Worm (Caenorhabditis elegans): ENCODE measurements around the gene act-2.

The act-2 gene

DNA sequence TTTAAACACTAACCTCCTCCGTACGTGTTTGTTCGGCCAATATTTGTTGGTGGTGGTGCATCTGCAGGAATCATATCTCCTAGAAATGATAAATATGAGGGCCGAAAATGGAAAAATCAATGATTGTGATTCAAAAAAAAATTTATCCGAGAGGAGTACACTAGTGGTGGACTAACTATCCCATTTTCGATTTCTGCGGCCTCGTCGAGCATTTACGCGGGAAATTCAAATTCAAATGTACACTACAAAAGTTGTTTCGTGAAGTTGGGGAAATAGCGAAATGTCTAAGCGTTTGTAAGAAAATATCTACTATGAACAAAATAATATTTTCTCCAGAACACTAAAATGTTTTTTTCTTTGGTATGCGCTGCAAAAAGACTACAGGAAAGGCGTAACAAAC is 48.6 kb downstream of the act-2 start:
- TF ChIP-seq lim-6 (tag; optimal IDR thresholded peaks at IDR 0.05), result peak; percentile 12
- no peak for TF ChIP-seq pat-9 (tag; optimal IDR thresholded peaks at IDR 0.05)
- TF ChIP-seq syd-9 (tag; optimal IDR thresholded peaks at IDR 0.05), result no peak
- TF ChIP-seq ceh-45 (GFP tag; IDR thresholded peaks at IDR 0.05), result no peak
- TF ChIP-seq ref-2 (tag; optimal IDR thresholded peaks at IDR 0.05), result peak; percentile 89
- no peak for TF ChIP-seq fkh-10 (GFP tag; optimal IDR thresholded peaks at IDR 0.05)
- peak; percentile 40 for TF ChIP-seq fax-1 (tag; optimal IDR thresholded peaks at IDR 0.05)
- no peak for TF ChIP-seq nhr-232 (tag; optimal IDR thresholded peaks at IDR 0.05)
- no peak for TF ChIP-seq pqm-1 (tag; optimal IDR thresholded peaks at IDR 0.05)
- TF ChIP-seq ceh-14 (tag; optimal IDR thresholded peaks at IDR 0.05), result peak; percentile 85
- TF ChIP-seq tbx-2 (tag; optimal IDR thresholded peaks at IDR 0.05), result peak; percentile 87
- peak; percentile 35 for TF ChIP-seq madf-2 (tag; optimal IDR thresholded peaks at IDR 0.05)
- TF ChIP-seq unc-86 (tag; optimal IDR thresholded peaks at IDR 0.05), result no peak
- peak; percentile 83 for TF ChIP-seq rnt-1 (tag; optimal IDR thresholded peaks at IDR 0.05)
- peak; percentile 13 for TF ChIP-seq nfya-1 (tag; optimal IDR thresholded peaks at IDR 0.05)
- TF ChIP-seq ceh-6 (GFP tag; optimal IDR thresholded peaks at IDR 0.05), result peak; percentile 39
- TF ChIP-seq sdc-2 (tag; optimal IDR thresholded peaks at IDR 0.05), result peak; percentile 8
- no peak for TF ChIP-seq T23F11.4 (GFP tag; optimal IDR thresholded peaks at IDR 0.05)
- no peak for TF ChIP-seq hlh-30 (tag; optimal IDR thresholded peaks at IDR 0.05; ENCODE audit: insufficient read depth)
- no peak for TF ChIP-seq unc-3 (GFP tag; conservative IDR thresholded peaks at IDR 0.05)
- TF ChIP-seq unc-3 (tag; optimal IDR thresholded peaks at IDR 0.05), result no peak
- no peak for TF ChIP-seq ama-1 (optimal IDR thresholded peaks at IDR 0.05)
- no peak for TF ChIP-seq ceh-22 (tag; optimal IDR thresholded peaks at IDR 0.05)
- no peak for TF ChIP-seq ceh-19 (GFP tag; optimal IDR thresholded peaks at IDR 0.05)
- TF ChIP-seq tbx-7 (tag; optimal IDR thresholded peaks at IDR 0.05), result peak; percentile 91
- no peak for TF ChIP-seq odd-2 (tag; optimal IDR thresholded peaks at IDR 0.05)
- TF ChIP-seq sox-2 (GFP tag; IDR thresholded peaks at IDR 0.05), result no peak
- no peak for TF ChIP-seq pag-3 (tag; optimal IDR thresholded peaks at IDR 0.05; ENCODE audit: borderline replicate concordance)
- peak; percentile 89 for TF ChIP-seq ets-4 (tag; optimal IDR thresholded peaks at IDR 0.05)
- no peak for TF ChIP-seq lin-11 (tag; optimal IDR thresholded peaks at IDR 0.05)
- no peak for TF ChIP-seq ceh-24 (tag; optimal IDR thresholded peaks at IDR 0.05)
- peak; percentile 25 for TF ChIP-seq ahr-1 (tag; optimal IDR thresholded peaks at IDR 0.05)
- no peak for TF ChIP-seq K02D7.2 (tag; optimal IDR thresholded peaks at IDR 0.05)
- no peak for TF ChIP-seq elt-4 (tag; optimal IDR thresholded peaks at IDR 0.05)
- TF ChIP-seq unc-42 (tag; optimal IDR thresholded peaks at IDR 0.05), result peak; percentile 30
- peak; percentile 11 for TF ChIP-seq pax-1 (tag; optimal IDR thresholded peaks at IDR 0.05)
- peak; percentile 71 for TF ChIP-seq mec-3 (tag; optimal IDR thresholded peaks at IDR 0.05; ENCODE audit: borderline replicate concordance)
- peak; percentile 3 for TF ChIP-seq ttx-3 (tag; optimal IDR thresholded peaks at IDR 0.05)
- TF ChIP-seq fkh-6 (tag; optimal IDR thresholded peaks at IDR 0.05), result peak; percentile 63
- TF ChIP-seq pros-1 (tag; optimal IDR thresholded peaks at IDR 0.05), result no peak
- peak; percentile 56 for TF ChIP-seq dmd-4 (tag; optimal IDR thresholded peaks at IDR 0.05; ENCODE audit: borderline replicate concordance)
- no peak for TF ChIP-seq pha-2 (tag; optimal IDR thresholded peaks at IDR 0.05)
- TF ChIP-seq unc-55 (GFP tag; optimal IDR thresholded peaks at IDR 0.05), result no peak
- no peak for TF ChIP-seq ceh-18 (tag; optimal IDR thresholded peaks at IDR 0.05)
- no peak for TF ChIP-seq Y22D7AL.16 (tag; optimal IDR thresholded peaks at IDR 0.05)
- TF ChIP-seq ceh-9 (tag; optimal IDR thresholded peaks at IDR 0.05), result no peak
- TF ChIP-seq ceh-48 (tag; optimal IDR thresholded peaks at IDR 0.05), result peak; percentile 52
- TF ChIP-seq che-1 (tag; optimal IDR thresholded peaks at IDR 0.05), result no peak
- TF ChIP-seq ceh-2 (tag; optimal IDR thresholded peaks at IDR 0.05), result peak; percentile 86
- peak; percentile 71 for TF ChIP-seq F13H6.1 (tag; optimal IDR thresholded peaks at IDR 0.05)
- no peak for TF ChIP-seq npax-4 (tag; optimal IDR thresholded peaks at IDR 0.05)
- TF ChIP-seq elt-2 (tag; optimal IDR thresholded peaks at IDR 0.05), result peak; percentile 64
- TF ChIP-seq gmeb-2 (tag; optimal IDR thresholded peaks at IDR 0.05), result no peak
- TF ChIP-seq pha-4 (tag; optimal IDR thresholded peaks at IDR 0.05), result no peak
- TF ChIP-seq hlh-6 (tag; optimal IDR thresholded peaks at IDR 0.05), result peak; percentile 59

Measured in whole organism, late embryonic.